Fruit fly (Drosophila melanogaster) whole organism, wandering third instar larva: ENCODE results near the gene Irp-1A.

Experiments
- Hnf4 ChIP-seq: fragments of 200-800 bp; sonication (Bioruptor generic); optimal IDR thresholded peaks from 2 replicates; lab custom pipeline; 2016; ENCODE audit warnings: missing biosample characterization, mild to moderate bottlenecking, missing genetic modification characterization
- Hr78 ChIP-seq: fragments of >200 bp; optimal IDR thresholded peaks from 2 replicates; lab custom pipeline; 2017; ENCODE audit warnings: missing biosample characterization, missing genetic modification characterization
- Jra ChIP-seq: sonication (Bioruptor generic); optimal IDR thresholded peaks from 2 replicates; lab custom pipeline; 2016; ENCODE audit warnings: missing biosample characterization, missing genetic modification characterization
- Myc ChIP-seq: fragments of >200 bp; optimal IDR thresholded peaks from 2 replicates; lab custom pipeline; 2017
- N ChIP-seq: fragments of >200 bp; optimal IDR thresholded peaks from 2 replicates; lab custom pipeline; 2018; ENCODE audit warnings: missing biosample characterization, missing external identifiers, missing genetic modification characterization
- br ChIP-seq: fragments of 200-800 bp; sonication (Bioruptor generic); optimal IDR thresholded peaks from 2 replicates; lab custom pipeline; 2016; ENCODE audit warnings: missing biosample characterization, missing genetic modification characterization
- brk ChIP-seq: fragments of 200-800 bp; sonication (Bioruptor generic); optimal IDR thresholded peaks from 2 replicates; lab custom pipeline; 2016; ENCODE audit warnings: missing biosample characterization, mild to moderate bottlenecking, missing genetic modification characterization
- dmrt93B ChIP-seq: fragments of 200-800 bp; sonication (Bioruptor generic); optimal IDR thresholded peaks from 2 replicates; lab custom pipeline; 2018; ENCODE audit warnings: missing biosample characterization, mild to moderate bottlenecking, missing genetic modification characterization
- ey ChIP-seq: fragments of 200-800 bp; sonication (Bioruptor generic); optimal IDR thresholded peaks from 2 replicates; lab custom pipeline; 2016; ENCODE audit warnings: missing biosample characterization, missing genetic modification characterization
- foxo ChIP-seq, 2 experiments: fragments of 200-800 bp; sonication (Bioruptor generic); optimal IDR thresholded peaks; 2 replicates in 1 of 2; 3 replicates in 1 of 2; lab custom pipeline; 2016 to 2017; ENCODE audit warnings: missing biosample characterization in 2 of 2, missing genetic modification characterization in 2 of 2
- lola ChIP-seq: fragments of >200 bp; optimal IDR thresholded peaks from 2 replicates; lab custom pipeline; 2017; ENCODE audit warnings: missing biosample characterization, missing genetic modification characterization
- sage ChIP-seq: fragments of 200-800 bp; sonication (Bioruptor generic); optimal IDR thresholded peaks from 2 replicates; lab custom pipeline; 2016; ENCODE audit warnings: missing biosample characterization, mild to moderate bottlenecking, missing genetic modification characterization
- woc ChIP-seq: sonication (Bioruptor generic); optimal IDR thresholded peaks from 2 replicates; lab custom pipeline; 2016; ENCODE audit warnings: missing biosample characterization, mild to moderate bottlenecking, missing genetic modification characterization

dm6 chr3R:22727857-22728256 is 3.5 kb upstream of the Irp-1A start:
- TF ChIP-seq Hnf4, result no peak
- TF ChIP-seq brk, result no peak
- no peak for TF ChIP-seq woc
- no peak for TF ChIP-seq ey (GFP tag; lab: Kevin White, UChicago)
- no peak for TF ChIP-seq sage (GFP tag; lab: Kevin White, UChicago)
- TF ChIP-seq Jra, result no peak
- TF ChIP-seq Hr78, result no peak
- peak in 1 of 2 experiments; percentile 39 for TF ChIP-seq foxo (GFP tag; optimal IDR thresholded peaks at IDR 0.05; lab: Kevin White, UChicago)
- no peak for TF ChIP-seq lola (GFP tag; lab: Kevin White, UChicago)
- TF ChIP-seq Myc (lab: Kevin White, UChicago), result no peak
- no peak for TF ChIP-seq N (GFP tag; lab: Kevin White, UChicago)
- TF ChIP-seq br (GFP tag; lab: Kevin White, UChicago), result no peak
- no peak for TF ChIP-seq dmrt93B
